Worm (Caenorhabditis elegans) whole organism, L4 larva: ENCODE data around the gene unc-27.

ENCODE experiments used
- aha-1 ChIP-seq: fragments of 150-350 bp; peaks from one replicate; lab custom pipeline; 2014; ENCODE audit warnings: missing biosample characterization, missing genetic modification characterization
- arid-1 ChIP-seq: fragments of 200-800 bp; sonication (Bioruptor generic); conservative IDR thresholded peaks from 2 replicates; pipeline ENCODE4 v1.3.6; 2022; ENCODE audit warnings: missing genetic modification reagents, missing genetic modification characterization, missing compliant biosample characterization
- nhr-28 ChIP-seq: fragments of 150-350 bp; optimal IDR thresholded peaks from 2 replicates; lab custom pipeline; 2014; ENCODE audit warnings: missing biosample characterization, missing genetic modification characterization
- saeg-2 ChIP-seq: fragments of 200-800 bp; sonication (Bioruptor generic); IDR thresholded peaks from 2 replicates; pipeline ENCODE4 v1.3.6; 2022; ENCODE audit warnings: missing genetic modification reagents, missing genetic modification characterization, missing compliant biosample characterization
- unc-62 ChIP-seq, 3 experiments: fragments of 150-350 bp in 1 of 3; sonication (generic microtip); optimal IDR thresholded peaks in 2 of 3; peaks in 1 of 3; 1 replicate in 1 of 3; 2 replicates in 2 of 3; lab custom pipeline; 2014 to 2017; ENCODE audit warnings: missing biosample characterization in 3 of 3, missing genetic modification characterization in 3 of 3, missing genetic modification reagents in 3 of 3, missing genotype in 1 of 3

DNA sequence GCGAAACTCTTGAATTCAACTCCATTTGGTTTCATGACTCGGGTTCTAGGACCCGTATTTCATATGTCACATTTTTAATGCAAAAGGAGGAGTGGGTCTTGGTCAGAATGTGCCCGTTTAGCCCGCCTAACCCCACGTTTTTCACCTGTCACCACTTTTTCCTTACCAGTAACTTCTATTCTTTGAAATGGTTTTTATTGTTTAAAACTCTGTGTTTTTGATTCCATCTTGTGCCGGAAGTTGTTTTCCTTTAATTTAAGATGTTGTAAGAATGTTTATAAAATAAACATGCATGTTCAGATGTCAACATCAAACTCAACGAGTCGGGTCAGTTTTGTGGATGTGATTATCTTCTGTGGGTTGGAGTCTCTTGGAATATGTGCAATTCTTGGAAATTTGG lies 10.7 kb upstream of the unc-27 start, which contains the start of gene ZK721.4:
- TF ChIP-seq unc-62 (GFP tag; optimal IDR thresholded peaks at IDR 0.05 in 1 of 2; lab: Kevin White, UChicago) (no peak), unc-62 (tag; optimal IDR thresholded peaks at IDR 0.05; lab: Kevin White, UChicago) (no peak), saeg-2 (GFP tag; lab: Robert Waterston, UW) (no peak), nhr-28 (tag; lab: Kevin White, UChicago) (no peak), arid-1 (GFP tag; lab: Robert Waterston, UW) (no peak), aha-1 (tag; lab: Kevin White, UChicago) (no peak)
